Worm (Caenorhabditis elegans) whole organism, mixed stage, embryonic: Measurements from ENCODE around the gene csb-1.

Experiments
- M03D4.4 ChIP-seq: sonication (generic microtip); optimal IDR thresholded peaks from 2 replicates; lab custom pipeline; 2017; ENCODE audit warnings: mild to moderate bottlenecking, missing genetic modification characterization, missing compliant biosample characterization
- bed-3 ChIP-seq: fragments of 200-800 bp; sonication (Bioruptor generic); optimal IDR thresholded peaks from 3 replicates; lab custom pipeline; 2018; ENCODE audit warnings: mild to moderate bottlenecking, missing genetic modification characterization, moderate library complexity, missing compliant biosample characterization
- blmp-1 ChIP-seq: fragments of 150-350 bp; optimal IDR thresholded peaks from 2 replicates; lab custom pipeline; 2014; ENCODE audit warnings: missing biosample characterization, missing genetic modification characterization
- ceh-43 ChIP-seq: fragments of 200-800 bp; sonication (Bioruptor generic); optimal IDR thresholded peaks from 2 replicates; lab custom pipeline; 2018; ENCODE audit warnings: mild to moderate bottlenecking, missing genetic modification characterization, moderate library complexity, missing compliant biosample characterization
- ceh-83 ChIP-seq: fragments of 200-800 bp; sonication (Bioruptor generic); optimal IDR thresholded peaks from 2 replicates; lab custom pipeline; 2018; ENCODE audit warnings: mild to moderate bottlenecking, missing genetic modification characterization, missing compliant biosample characterization
- ces-1 ChIP-seq: fragments of 150-350 bp; optimal IDR thresholded peaks from 2 replicates; lab custom pipeline; 2014; ENCODE audit warnings: missing biosample characterization, missing genetic modification reagents, missing genetic modification characterization
- drap-1 ChIP-seq: fragments of 200-800 bp; sonication (Bioruptor generic); optimal IDR thresholded peaks from 3 replicates; lab custom pipeline; 2018; ENCODE audit warnings: mild to moderate bottlenecking, missing genetic modification characterization, missing compliant biosample characterization
- elt-1 ChIP-seq: sonication (generic microtip); optimal IDR thresholded peaks from 2 replicates; lab custom pipeline; 2017; ENCODE audit warnings: missing genetic modification characterization, mild to moderate bottlenecking, missing compliant biosample characterization, antibody characterized with exemption, moderate library complexity, borderline replicate concordance; ENCODE audit not compliant: insufficient read depth
- flh-1 ChIP-seq: fragments of 200-800 bp; sonication (Bioruptor generic); optimal IDR thresholded peaks from 2 replicates; lab custom pipeline; 2018; ENCODE audit warnings: mild to moderate bottlenecking, missing genetic modification characterization, moderate library complexity, missing compliant biosample characterization
- hlh-1 ChIP-seq: fragments of 150-350 bp; optimal IDR thresholded peaks from 2 replicates; lab custom pipeline; 2014; ENCODE audit warnings: missing biosample characterization, missing genetic modification reagents, missing genetic modification characterization
- lin-13 ChIP-seq: fragments of 150-350 bp; optimal IDR thresholded peaks from 2 replicates; lab custom pipeline; 2014; ENCODE audit warnings: missing biosample characterization, missing genetic modification characterization
- lin-32 ChIP-seq: fragments of 200-800 bp; sonication (Bioruptor generic); optimal IDR thresholded peaks from 2 replicates; lab custom pipeline; 2018; ENCODE audit warnings: mild to moderate bottlenecking, missing genetic modification characterization, missing compliant biosample characterization
- lsy-2 ChIP-seq: fragments of 150-350 bp; optimal IDR thresholded peaks from 2 replicates; lab custom pipeline; 2014; ENCODE audit warnings: missing biosample characterization, missing genetic modification characterization
- mab-5 ChIP-seq: fragments of 150-350 bp; optimal IDR thresholded peaks from 2 replicates; lab custom pipeline; 2014; ENCODE audit warnings: missing biosample characterization, missing genetic modification characterization
- mep-1 ChIP-seq: fragments of 150-350 bp; optimal IDR thresholded peaks from 2 replicates; lab custom pipeline; 2017; ENCODE audit warnings: missing biosample characterization, missing genetic modification reagents, missing genetic modification characterization, inconsistent platforms
- mls-2 ChIP-seq: sonication (generic microtip); optimal IDR thresholded peaks from 2 replicates; lab custom pipeline; 2016; ENCODE audit warnings: mild to moderate bottlenecking, missing genetic modification characterization, moderate library complexity, missing compliant biosample characterization
- nhr-12 ChIP-seq: fragments of 150-350 bp; optimal IDR thresholded peaks from 2 replicates; lab custom pipeline; 2014; ENCODE audit warnings: missing biosample characterization, missing genetic modification characterization
- nhr-2 ChIP-seq: fragments of 150-350 bp; optimal IDR thresholded peaks from 2 replicates; lab custom pipeline; 2014; ENCODE audit warnings: missing biosample characterization, missing genetic modification characterization
- nhr-28 ChIP-seq: fragments of 150-350 bp; optimal IDR thresholded peaks from 2 replicates; lab custom pipeline; 2014; ENCODE audit warnings: missing biosample characterization, missing genetic modification characterization
- nhr-76 ChIP-seq: sonication (generic microtip); optimal IDR thresholded peaks from 2 replicates; lab custom pipeline; 2017; ENCODE audit warnings: missing biosample characterization, missing genetic modification characterization
- pha-4 ChIP-seq: fragments of 150-350 bp; optimal IDR thresholded peaks from 2 replicates; lab custom pipeline; 2018; ENCODE audit warnings: missing biosample characterization, missing genetic modification reagents, missing genetic modification characterization
- sem-2 ChIP-seq: fragments of 200-800 bp; sonication (Bioruptor generic); optimal IDR thresholded peaks from 2 replicates; lab custom pipeline; 2018; ENCODE audit warnings: mild to moderate bottlenecking, missing genetic modification characterization, missing compliant biosample characterization
- snpc-4 ChIP-seq: fragments of 150-350 bp; optimal IDR thresholded peaks from 2 replicates; lab custom pipeline; 2014; ENCODE audit warnings: missing biosample characterization, missing genetic modification characterization
- tbx-8 ChIP-seq: fragments of 200-800 bp; sonication (Bioruptor generic); optimal IDR thresholded peaks from 2 replicates; lab custom pipeline; 2018; ENCODE audit warnings: mild to moderate bottlenecking, missing genetic modification characterization, moderate library complexity, missing compliant biosample characterization
- unc-120 ChIP-seq: sonication (generic microtip); optimal IDR thresholded peaks from 2 replicates; lab custom pipeline; 2017; ENCODE audit warnings: missing genetic modification characterization, missing compliant biosample characterization; ENCODE audit not compliant: poor library complexity, severe bottlenecking
- unc-39 ChIP-seq: fragments of 150-350 bp; optimal IDR thresholded peaks from 2 replicates; lab custom pipeline; 2014; ENCODE audit warnings: missing biosample characterization, missing genetic modification characterization
- unc-62 ChIP-seq: fragments of 150-350 bp; optimal IDR thresholded peaks from 2 replicates; lab custom pipeline; 2014; ENCODE audit warnings: missing biosample characterization, missing genetic modification reagents, missing genetic modification characterization
- zip-8 ChIP-seq: fragments of 150-350 bp; optimal IDR thresholded peaks from 2 replicates; lab custom pipeline; 2014; ENCODE audit warnings: missing biosample characterization, missing genetic modification characterization
- ztf-11 ChIP-seq: fragments of 150-350 bp; optimal IDR thresholded peaks from 2 replicates; lab custom pipeline; 2014; ENCODE audit warnings: missing biosample characterization, missing genetic modification characterization

csb-1 gene

ce11 chrX:15828059-15828458 is 37.7 kb downstream of the csb-1 start, which contains the start of gene Y7A5A.20:
Y7A5A.20 (plus strand) TSS chrX:15828359.
- TF ChIP-seq nhr-12 (tag; lab: Kevin White, UChicago) = no peak
- no peak for TF ChIP-seq unc-120 (tag; lab: Kevin White, UChicago)
- TF ChIP-seq ces-1 (GFP tag; lab: Kevin White, UChicago) = no peak
- no peak for TF ChIP-seq ceh-43 (GFP tag; lab: Kevin White, UChicago)
- no peak for TF ChIP-seq unc-39 (tag; lab: Kevin White, UChicago)
- no peak for TF ChIP-seq pha-4 (tag; lab: Kevin White, UChicago)
- no peak for TF ChIP-seq bed-3 (GFP tag; lab: Kevin White, UChicago)
- no peak for TF ChIP-seq flh-1 (GFP tag; lab: Kevin White, UChicago)
- TF ChIP-seq, all 35 proteins: peak for 0

ce11 chrX:15826866-15827265 is 38.9 kb downstream of the csb-1 start, which contains the start of gene Y7A5A.9:
Y7A5A.9 (plus strand) TSS chrX:15827166.
- no peak for TF ChIP-seq pha-4 (tag; lab: Kevin White, UChicago)
- TF ChIP-seq unc-39 (tag; lab: Kevin White, UChicago) = no peak
- TF ChIP-seq lin-32 (GFP tag; lab: Kevin White, UChicago) = no peak
- TF ChIP-seq nhr-28 (tag; lab: Kevin White, UChicago) = no peak
- TF ChIP-seq elt-1 = no peak
- TF ChIP-seq lsy-2 (tag; lab: Kevin White, UChicago) = no peak
- TF ChIP-seq unc-62 (GFP tag; lab: Kevin White, UChicago) = no peak
- TF ChIP-seq nhr-76 (tag; lab: Kevin White, UChicago) = no peak
- TF ChIP-seq unc-120 (tag; lab: Kevin White, UChicago) = no peak
- no peak for TF ChIP-seq ceh-83 (GFP tag; lab: Kevin White, UChicago)
- no peak for TF ChIP-seq M03D4.4 (tag; lab: Kevin White, UChicago)
- no peak for TF ChIP-seq ztf-11 (tag; lab: Kevin White, UChicago)
- no peak for TF ChIP-seq hlh-1 (tag; lab: Kevin White, UChicago)
- no peak for TF ChIP-seq snpc-4 (tag; lab: Kevin White, UChicago)
- no peak for TF ChIP-seq drap-1 (GFP tag; lab: Kevin White, UChicago)
- no peak for TF ChIP-seq tbx-8 (GFP tag; lab: Kevin White, UChicago)
- no peak for TF ChIP-seq blmp-1 (tag; lab: Kevin White, UChicago)
- no peak for TF ChIP-seq ces-1 (GFP tag; lab: Kevin White, UChicago)
- TF ChIP-seq mls-2 (tag; lab: Kevin White, UChicago) = no peak

ce11 chrX:15822197-15822596 is 43.5 kb downstream of the csb-1 start, which contains the start of gene Y7A5A.8:
Y7A5A.8 (plus strand) TSS chrX:15822497.
- TF ChIP-seq lin-32 (GFP tag; lab: Kevin White, UChicago) (no peak), nhr-2 (no peak), unc-62 (GFP tag; lab: Kevin White, UChicago) (no peak), unc-120 (tag; lab: Kevin White, UChicago) (no peak), lsy-2 (tag; lab: Kevin White, UChicago) (no peak), lin-13 (no peak), M03D4.4 (tag; lab: Kevin White, UChicago) (no peak), bed-3 (GFP tag; lab: Kevin White, UChicago) (no peak), ces-1 (GFP tag; lab: Kevin White, UChicago) (no peak), hlh-1 (tag; lab: Kevin White, UChicago) (no peak), sem-2 (GFP tag; lab: Kevin White, UChicago) (no peak), flh-1 (GFP tag; lab: Kevin White, UChicago) (no peak), mep-1 (tag; lab: Kevin White, UChicago) (no peak), nhr-28 (tag; lab: Kevin White, UChicago) (no peak), ceh-83 (GFP tag; lab: Kevin White, UChicago) (no peak)
- TF ChIP-seq, all 35 proteins: peak for 0

ce11 chrX:15814548-15814947 is 51.2 kb downstream of the csb-1 start:
- TF ChIP-seq bed-3 (GFP tag; lab: Kevin White, UChicago) (no peak), ces-1 (GFP tag; lab: Kevin White, UChicago) (no peak), drap-1 (GFP tag; lab: Kevin White, UChicago) (no peak), zip-8 (tag; lab: Kevin White, UChicago) (peak; percentile 91)

ce11 chrX:15811341-15811740 is 54.4 kb downstream of the csb-1 start:
- no peak for TF ChIP-seq snpc-4 (tag; lab: Kevin White, UChicago)
- TF ChIP-seq flh-1 (GFP tag; lab: Kevin White, UChicago) = no peak
- no peak for TF ChIP-seq ces-1 (GFP tag; lab: Kevin White, UChicago)
- no peak for TF ChIP-seq drap-1 (GFP tag; lab: Kevin White, UChicago)
- no peak for TF ChIP-seq ceh-83 (GFP tag; lab: Kevin White, UChicago)
- TF ChIP-seq lin-13 = no peak
- TF ChIP-seq unc-62 (GFP tag; lab: Kevin White, UChicago) = no peak
- TF ChIP-seq M03D4.4 (tag; lab: Kevin White, UChicago) = no peak
- no peak for TF ChIP-seq ztf-11 (tag; lab: Kevin White, UChicago)
- no peak for TF ChIP-seq zip-8 (tag; lab: Kevin White, UChicago)
- no peak for TF ChIP-seq bed-3 (GFP tag; lab: Kevin White, UChicago)
- no peak for TF ChIP-seq blmp-1 (tag; lab: Kevin White, UChicago)
- TF ChIP-seq unc-120 (tag; lab: Kevin White, UChicago) = no peak
- TF ChIP-seq tbx-8 (GFP tag; lab: Kevin White, UChicago) = no peak
- TF ChIP-seq mab-5 (tag; lab: Kevin White, UChicago) = no peak
- no peak for TF ChIP-seq lin-32 (GFP tag; lab: Kevin White, UChicago)
- no peak for TF ChIP-seq nhr-28 (tag; lab: Kevin White, UChicago)
- TF ChIP-seq elt-1 = no peak
